Fruit fly (Drosophila melanogaster) S2 (cell line): ENCODE results near the gene CG15812.

Experiments used
- CG8478 ChIP-seq: fragments of >200 bp; optimal IDR thresholded peaks from 2 replicates; lab custom pipeline; 2018
- CTCF ChIP-seq, 2 experiments: fragments of >200 bp; optimal IDR thresholded peaks; 2 replicates each; lab custom pipeline; 2018

Gene CG15812

dm6 chr3L:3178530-3179096 is 18.8 kb downstream of the CG15812 start, which contains the start of the genes MnM and Girdin:
Gene MnM, minus strand, starts transcription at chr3L:3178580.
Gene Girdin, plus strand, starts transcription at chr3L:3178930.
- TF ChIP-seq CTCF (optimal IDR thresholded peaks at IDR 0.05; lab: Kevin White, UChicago) (peak in 1 of 2 experiments; percentile 46), CG8478 (lab: Kevin White, UChicago) (no peak)

- TF ChIP-seq CTCF (optimal IDR thresholded peaks at IDR 0.05; lab: Kevin White, UChicago) = no peak
- no peak for TF ChIP-seq CG8478 (lab: Kevin White, UChicago)
Measured at dm6 chr3L:3179474-3179873, 19.7 kb downstream of the CG15812 start.

- TF ChIP-seq CTCF (optimal IDR thresholded peaks at IDR 0.05; lab: Kevin White, UChicago) (no peak), CG8478 (lab: Kevin White, UChicago) (no peak)
Measured at dm6 chr3L:3184104-3184503, 24.3 kb downstream of the CG15812 start, which contains the start of gene CG42494. Gene CG42494, plus strand, starts transcription at chr3L:3184404.

- no peak for TF ChIP-seq CTCF (optimal IDR thresholded peaks at IDR 0.05; lab: Kevin White, UChicago)
Measured at dm6 chr3L:3186364-3186763, 26.6 kb downstream of the CG15812 start, which contains the start of gene CG32284. Gene CG32284, plus strand, starts transcription at chr3L:3186664.

- no peak for TF ChIP-seq CTCF (optimal IDR thresholded peaks at IDR 0.05; lab: Kevin White, UChicago)
- no peak for TF ChIP-seq CG8478 (lab: Kevin White, UChicago)
Measured at dm6 chr3L:3187263-3187662, 27.5 kb downstream of the CG15812 start, which contains the start of gene CG14957. Gene CG14957, plus strand, starts transcription at chr3L:3187563.

dm6 chr3L:3189647-3190046 is 29.9 kb downstream of the CG15812 start, which contains the start of the genes CG42525 and CG14958:
Gene CG42525, minus strand, starts transcription at chr3L:3189747.
Gene CG14958, plus strand, starts transcription at chr3L:3189978.
- TF ChIP-seq CTCF (optimal IDR thresholded peaks at IDR 0.05; lab: Kevin White, UChicago) = no peak
- no peak for TF ChIP-seq CG8478 (lab: Kevin White, UChicago)

dm6 chr3L:3192333-3192894 is 32.6 kb downstream of the CG15812 start, which contains the start of gene CG14965:
Gene CG14965, minus strand, starts transcription at chr3L:3192491.
- TF ChIP-seq CG8478 (lab: Kevin White, UChicago) = no peak
- no peak for TF ChIP-seq CTCF (optimal IDR thresholded peaks at IDR 0.05; lab: Kevin White, UChicago)

dm6 chr3L:3192912-3193311 is 33.1 kb downstream of the CG15812 start, which contains the start of gene Hsp83:
Gene Hsp83, plus strand, starts transcription at chr3L:3192969.
- no peak for TF ChIP-seq CTCF (optimal IDR thresholded peaks at IDR 0.05; lab: Kevin White, UChicago)
- no peak for TF ChIP-seq CG8478 (lab: Kevin White, UChicago)

dm6 chr3L:3194059-3194458 is 34.3 kb downstream of the CG15812 start:
- TF ChIP-seq CG8478 (lab: Kevin White, UChicago) = no peak
- no peak for TF ChIP-seq CTCF (optimal IDR thresholded peaks at IDR 0.05; lab: Kevin White, UChicago)

dm6 chr3L:3197464-3197863 is 37.7 kb downstream of the CG15812 start, which contains the start of gene CG14966:
Gene CG14966, minus strand, starts transcription at chr3L:3197631.
- TF ChIP-seq CTCF (optimal IDR thresholded peaks at IDR 0.05; lab: Kevin White, UChicago) = peak in 1 of 2 experiments; percentile 39
- no peak for TF ChIP-seq CG8478 (lab: Kevin White, UChicago)

dm6 chr3L:3198447-3199402 is 38.9 kb downstream of the CG15812 start, which contains the start of the genes CG32276 and gry:
Gene CG32276, minus strand, starts transcription at chr3L:3199047.
Gene gry, plus strand, starts transcription at chr3L:3199090.
- TF ChIP-seq CG8478 (lab: Kevin White, UChicago) (no peak), CTCF (optimal IDR thresholded peaks at IDR 0.05; lab: Kevin White, UChicago) (no peak)

dm6 chr3L:3203062-3203461 is 43.3 kb downstream of the CG15812 start, which contains the start of gene CG32271:
Gene CG32271, minus strand, starts transcription at chr3L:3203162.
- TF ChIP-seq CTCF (optimal IDR thresholded peaks at IDR 0.05; lab: Kevin White, UChicago) (no peak), CG8478 (lab: Kevin White, UChicago) (no peak)

- TF ChIP-seq CTCF (optimal IDR thresholded peaks at IDR 0.05; lab: Kevin White, UChicago) (no peak), CG8478 (lab: Kevin White, UChicago) (no peak)
Measured at dm6 chr3L:3204348-3204747, 44.6 kb downstream of the CG15812 start, which contains the start of gene CG33159. Gene CG33159, minus strand, starts transcription at chr3L:3204448.

- no peak for TF ChIP-seq CTCF (optimal IDR thresholded peaks at IDR 0.05; lab: Kevin White, UChicago)
- no peak for TF ChIP-seq CG8478 (lab: Kevin White, UChicago)
Measured at dm6 chr3L:3205349-3205748, 45.6 kb downstream of the CG15812 start, which contains the start of gene CG32277. Gene CG32277, minus strand, starts transcription at chr3L:3205449.
